Fruit fly (Drosophila melanogaster): Measurements from ENCODE around the gene Faf2.

Faf2 gene

dm6 chr2L:18708239-18708891 lies at the start of gene Faf2, which contains the start of gene Grip71 (continued):
- peak; percentile 90 for TF ChIP-seq CG11504 (tag; optimal IDR thresholded peaks at IDR 0.05)
- peak; percentile 94 for TF ChIP-seq CG30020 (tag; optimal IDR thresholded peaks at IDR 0.05)
- peak; percentile 86 for TF ChIP-seq Oli (tag; optimal IDR thresholded peaks at IDR 0.05)
- TF ChIP-seq hkb (optimal IDR thresholded peaks at IDR 0.05), result peak; percentile 88
- TF ChIP-seq hkb (GFP tag; IDR thresholded peaks at IDR 0.05), result peak; percentile 91
- TF ChIP-seq CG12104 (GFP tag; optimal IDR thresholded peaks at IDR 0.05), result peak; percentile 81
- TF ChIP-seq prd (optimal IDR thresholded peaks at IDR 0.05), result no peak
- TF ChIP-seq prd (GFP tag; IDR thresholded peaks at IDR 0.05), result peak; percentile 98
- peak; percentile 79 for TF ChIP-seq aop (GFP tag; IDR thresholded peaks at IDR 0.05)
- peak; percentile 76 for TF ChIP-seq Lim3 (GFP tag; IDR thresholded peaks at IDR 0.05)
- peak; percentile 92 for TF ChIP-seq dmrt11E (tag; optimal IDR thresholded peaks at IDR 0.05)
- TF ChIP-seq CG2129 (GFP tag; IDR thresholded peaks at IDR 0.05; ENCODE audit: partially characterized antibody), result no peak
- TF ChIP-seq CG4282 (GFP tag; optimal IDR thresholded peaks at IDR 0.05), result peak; percentile 14
- TF ChIP-seq HLH3B (GFP tag; IDR thresholded peaks at IDR 0.05), result peak; percentile 93
- peak; percentile 84 for TF ChIP-seq Nf-YA (GFP tag; IDR thresholded peaks at IDR 0.05)
- TF ChIP-seq CG33213 (GFP tag; optimal IDR thresholded peaks at IDR 0.05), result peak; percentile 73
- peak; percentile 76 for TF ChIP-seq CG16863 (GFP tag; optimal IDR thresholded peaks at IDR 0.05)
- peak; percentile 80 for TF ChIP-seq CG13894 (tag; optimal IDR thresholded peaks at IDR 0.05)
- peak; percentile 79 for TF ChIP-seq Max (GFP tag; optimal IDR thresholded peaks at IDR 0.05)
- TF ChIP-seq CG1024 (GFP tag; IDR thresholded peaks at IDR 0.05), result peak; percentile 89
- peak; percentile 63 for TF ChIP-seq grn (GFP tag; optimal IDR thresholded peaks at IDR 0.05)
- peak; percentile 86 for TF ChIP-seq CG8924 (tag; optimal IDR thresholded peaks at IDR 0.05)
- TF ChIP-seq Ets65A (GFP tag), result peak; percentile 99
- peak; percentile 83 for TF ChIP-seq pzg (GFP tag; optimal IDR thresholded peaks at IDR 0.05)
- TF ChIP-seq Oaz (GFP tag; IDR thresholded peaks at IDR 0.05), result peak; percentile 89
- peak; percentile 82 for TF ChIP-seq YL-1 (GFP tag; optimal IDR thresholded peaks at IDR 0.05)
- TF ChIP-seq CG10565 (GFP tag; optimal IDR thresholded peaks at IDR 0.05), result no peak
- peak; percentile 66 for TF ChIP-seq knrl (GFP tag; IDR thresholded peaks at IDR 0.05; ENCODE audit: partially characterized antibody)
- TF ChIP-seq CG34376 (GFP tag; optimal IDR thresholded peaks at IDR 0.05), result no peak
- no peak for TF ChIP-seq Tbp (GFP tag; optimal IDR thresholded peaks at IDR 0.05)
- peak; percentile 44 for TF ChIP-seq en (GFP tag; optimal IDR thresholded peaks at IDR 0.05)
- peak; percentile 93 for TF ChIP-seq otp (GFP tag; IDR thresholded peaks at IDR 0.05)
- TF ChIP-seq nmo (GFP tag; optimal IDR thresholded peaks at IDR 0.05), result peak; percentile 97
- TF ChIP-seq CG10959 (GFP tag; IDR thresholded peaks at IDR 0.05), result peak; percentile 92
- peak; percentile 75; the same call in 1 of the 2 replicates for TF ChIP-seq bowl (GFP tag; IDR thresholded peaks at IDR 0.05)
- TF ChIP-seq ATbp (GFP tag; optimal IDR thresholded peaks at IDR 0.05), result peak; percentile 76
- peak; percentile 84 for TF ChIP-seq Ravus (GFP tag; IDR thresholded peaks at IDR 0.05)
- peak; percentile 36 for TF ChIP-seq p53 (GFP tag; optimal IDR thresholded peaks at IDR 0.05)
- TF ChIP-seq Antp (GFP tag; optimal IDR thresholded peaks at IDR 0.05), result peak; percentile 77
- TF ChIP-seq CG15601 (tag; optimal IDR thresholded peaks at IDR 0.05), result peak; percentile 84
- peak; percentile 54 for TF ChIP-seq CG18011 (GFP tag; optimal IDR thresholded peaks at IDR 0.05)
- TF ChIP-seq CG5953 (GFP tag; IDR thresholded peaks at IDR 0.05), result peak; percentile 89
- peak; percentile 74 for TF ChIP-seq cato (GFP tag; optimal IDR thresholded peaks at IDR 0.05; ENCODE audit: borderline replicate concordance)
- TF ChIP-seq br (optimal IDR thresholded peaks at IDR 0.05), result no peak
- TF ChIP-seq kah (GFP tag; optimal IDR thresholded peaks at IDR 0.05), result peak; percentile 13
- TF ChIP-seq Blimp-1 (GFP tag; optimal IDR thresholded peaks at IDR 0.05), result peak; percentile 86
- no peak for TF ChIP-seq usp (GFP tag; optimal IDR thresholded peaks at IDR 0.05)
- TF ChIP-seq CrebB (tag; optimal IDR thresholded peaks at IDR 0.05), result peak; percentile 63
- peak; percentile 17; the same call in 1 of the 2 replicates for TF ChIP-seq bbx (GFP tag; IDR thresholded peaks at IDR 0.05; ENCODE audit: partially characterized antibody)
- peak; percentile 87 for TF ChIP-seq CG5245 (GFP tag; optimal IDR thresholded peaks at IDR 0.05)
- peak; percentile 92 for TF ChIP-seq CG10654 (GFP tag; optimal IDR thresholded peaks at IDR 0.05)
